Worm (Caenorhabditis elegans) whole organism, L3 larva: ENCODE measurements around the gene Y32F6A.5.

Source experiments
- R02D3.7 ChIP-seq: fragments of 150-350 bp; optimal IDR thresholded peaks from 2 replicates; lab custom pipeline; 2014; ENCODE audit warnings: missing biosample characterization, missing genetic modification characterization
- ama-1 ChIP-seq: fragments of 150-350 bp; optimal IDR thresholded peaks from 2 replicates; lab custom pipeline; 2018
- ceh-16 ChIP-seq: sonication (generic microtip); optimal IDR thresholded peaks from 2 replicates; lab custom pipeline; 2017; ENCODE audit warnings: missing biosample characterization, missing genetic modification characterization
- ceh-28 ChIP-seq: fragments of 150-350 bp; optimal IDR thresholded peaks from 2 replicates; lab custom pipeline; 2014; ENCODE audit warnings: missing biosample characterization, missing genetic modification reagents, missing genetic modification characterization
- ceh-82 ChIP-seq: fragments of 150-350 bp; optimal IDR thresholded peaks from 2 replicates; lab custom pipeline; 2014; ENCODE audit warnings: missing biosample characterization, missing genetic modification characterization
- ceh-9 ChIP-seq: sonication (generic microtip); optimal IDR thresholded peaks from 2 replicates; lab custom pipeline; 2018; ENCODE audit warnings: missing biosample characterization, missing genetic modification characterization
- daf-12 ChIP-seq: fragments of 150-350 bp; optimal IDR thresholded peaks from 2 replicates; lab custom pipeline; 2014; ENCODE audit warnings: missing biosample characterization, missing genetic modification reagents, missing genetic modification characterization
- egl-27 ChIP-seq: sonication (generic microtip); optimal IDR thresholded peaks from 4 replicates; lab custom pipeline; 2017; ENCODE audit warnings: missing biosample characterization, missing genetic modification reagents, missing genetic modification characterization
- egl-5 ChIP-seq: fragments of 150-350 bp; optimal IDR thresholded peaks from 2 replicates; lab custom pipeline; 2017; ENCODE audit warnings: missing biosample characterization, missing genetic modification reagents, missing genetic modification characterization, inconsistent platforms
- elt-1 ChIP-seq: fragments of 150-350 bp; optimal IDR thresholded peaks from 2 replicates; lab custom pipeline; 2014; ENCODE audit warnings: missing biosample characterization, missing genetic modification characterization
- elt-2 ChIP-seq: sonication (generic microtip); optimal IDR thresholded peaks from 2 replicates; lab custom pipeline; 2016; ENCODE audit warnings: missing genetic modification reagents, mild to moderate bottlenecking, missing genetic modification characterization, missing compliant biosample characterization
- elt-3 ChIP-seq, 3 experiments: fragments of 150-350 bp in 1 of 3; sonication (generic microtip) in 2 of 3; optimal IDR thresholded peaks; 2 replicates in 2 of 3; 4 replicates in 1 of 3; lab custom pipeline; 2014 to 2017; ENCODE audit warnings: missing biosample characterization in 3 of 3, missing genetic modification characterization in 3 of 3
- fkh-10 ChIP-seq: sonication (generic microtip); optimal IDR thresholded peaks from 2 replicates; lab custom pipeline; 2017; ENCODE audit warnings: missing biosample characterization, missing genetic modification reagents, missing genetic modification characterization
- fkh-2 ChIP-seq: fragments of 150-350 bp; optimal IDR thresholded peaks from 2 replicates; lab custom pipeline; 2014; ENCODE audit warnings: missing biosample characterization, missing genetic modification reagents, missing genetic modification characterization
- lin-15B ChIP-seq: fragments of 150-350 bp; optimal IDR thresholded peaks from 2 replicates; lab custom pipeline; 2014; ENCODE audit warnings: missing biosample characterization, missing genetic modification characterization
- lin-39 ChIP-seq: fragments of 150-350 bp; optimal IDR thresholded peaks from 2 replicates; lab custom pipeline; 2018; ENCODE audit warnings: missing biosample characterization, missing genetic modification reagents, missing genetic modification characterization
- lsy-12 ChIP-seq: sonication (generic microtip); optimal IDR thresholded peaks from 2 replicates; lab custom pipeline; 2016; ENCODE audit warnings: mild to moderate bottlenecking, missing genetic modification characterization, missing compliant biosample characterization
- mdl-1 ChIP-seq: fragments of 150-350 bp; optimal IDR thresholded peaks from 2 replicates; lab custom pipeline; 2014; ENCODE audit warnings: missing biosample characterization, missing genetic modification characterization
- nfya-1 ChIP-seq: sonication (generic microtip); optimal IDR thresholded peaks from 2 replicates; lab custom pipeline; 2017; ENCODE audit warnings: missing genetic modification characterization, mild to moderate bottlenecking, missing compliant biosample characterization, antibody characterized with exemption, moderate library complexity; ENCODE audit not compliant: insufficient read depth
- nhr-11 ChIP-seq: fragments of 150-350 bp; optimal IDR thresholded peaks from 2 replicates; lab custom pipeline; 2014; ENCODE audit warnings: missing biosample characterization, missing genetic modification characterization
- nhr-12 ChIP-seq: fragments of 150-350 bp; optimal IDR thresholded peaks from 2 replicates; lab custom pipeline; 2014; ENCODE audit warnings: missing biosample characterization, missing genetic modification characterization
- nhr-23 ChIP-seq: fragments of 150-350 bp; optimal IDR thresholded peaks from 2 replicates; lab custom pipeline; 2014; ENCODE audit warnings: missing biosample characterization, missing genetic modification reagents, missing genetic modification characterization
- nhr-28 ChIP-seq: fragments of 150-350 bp; optimal IDR thresholded peaks from 2 replicates; lab custom pipeline; 2014; ENCODE audit warnings: missing biosample characterization, missing genetic modification characterization
- nhr-43 ChIP-seq: sonication (generic microtip); optimal IDR thresholded peaks from 2 replicates; lab custom pipeline; 2016; ENCODE audit warnings: mild to moderate bottlenecking, missing genetic modification characterization, missing compliant biosample characterization; ENCODE audit not compliant: poor library complexity, severe bottlenecking
- nhr-76 ChIP-seq: fragments of 150-350 bp; sonication (generic microtip); optimal IDR thresholded peaks from 5 replicates; lab custom pipeline; 2014; ENCODE audit warnings: missing biosample characterization, missing genetic modification characterization
- nhr-77 ChIP-seq: fragments of 150-350 bp; optimal IDR thresholded peaks from 2 replicates; lab custom pipeline; 2014; ENCODE audit warnings: missing biosample characterization, missing genetic modification characterization
- sea-2 ChIP-seq: fragments of 150-350 bp; sonication (generic microtip); optimal IDR thresholded peaks from 4 replicates; lab custom pipeline; 2014; ENCODE audit warnings: missing biosample characterization, missing genetic modification reagents, missing genetic modification characterization
- skn-1 ChIP-seq: fragments of 150-350 bp; optimal IDR thresholded peaks from 2 replicates; lab custom pipeline; 2014; ENCODE audit warnings: missing biosample characterization, missing genetic modification characterization
- snpc-4 ChIP-seq: fragments of 150-350 bp; optimal IDR thresholded peaks from 2 replicates; lab custom pipeline; 2014; ENCODE audit warnings: missing biosample characterization, missing genetic modification characterization
- unc-39 ChIP-seq: sonication (generic microtip); optimal IDR thresholded peaks from 4 replicates; lab custom pipeline; 2017; ENCODE audit warnings: missing biosample characterization, missing genetic modification characterization
- ztf-4 ChIP-seq: fragments of 150-350 bp; optimal IDR thresholded peaks from 2 replicates; lab custom pipeline; 2014; ENCODE audit warnings: missing biosample characterization, missing genetic modification characterization

The Y32F6A.5 gene

DNA sequence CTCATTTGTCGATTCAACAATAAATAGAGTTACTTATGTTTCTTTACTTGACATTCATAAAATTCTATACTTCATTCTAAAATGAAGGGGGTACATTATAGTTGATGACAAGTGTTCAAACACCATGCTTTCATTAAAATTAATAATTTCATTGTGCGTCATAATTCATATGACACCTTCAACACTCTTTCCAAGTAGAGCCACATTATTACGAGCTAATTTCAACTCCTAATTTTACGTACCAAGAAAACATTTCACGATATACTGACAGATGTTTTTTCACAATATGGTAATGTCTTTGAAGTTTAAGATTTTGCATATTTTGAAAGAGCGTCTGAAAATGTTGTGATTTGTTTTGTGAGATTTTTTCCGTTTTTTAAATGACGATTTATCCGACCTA, 12.1 kb upstream of the Y32F6A.5 start:
- TF ChIP-seq lsy-12 (tag; lab: Kevin White, UChicago) = no peak
- no peak for TF ChIP-seq nhr-12 (tag; lab: Kevin White, UChicago)
- no peak for TF ChIP-seq nhr-76
- TF ChIP-seq ztf-4 (tag; lab: Kevin White, UChicago) = no peak
- no peak for TF ChIP-seq egl-27
- no peak for TF ChIP-seq egl-5 (tag; lab: Kevin White, UChicago)
- TF ChIP-seq nhr-23 (tag; lab: Kevin White, UChicago) = no peak
- TF ChIP-seq fkh-2 (tag; lab: Kevin White, UChicago) = no peak
- no peak for TF ChIP-seq elt-2 (tag; lab: Kevin White, UChicago)
- TF ChIP-seq unc-39 (tag; lab: Kevin White, UChicago) = no peak
- TF ChIP-seq daf-12 (tag; lab: Kevin White, UChicago) = no peak

DNA sequence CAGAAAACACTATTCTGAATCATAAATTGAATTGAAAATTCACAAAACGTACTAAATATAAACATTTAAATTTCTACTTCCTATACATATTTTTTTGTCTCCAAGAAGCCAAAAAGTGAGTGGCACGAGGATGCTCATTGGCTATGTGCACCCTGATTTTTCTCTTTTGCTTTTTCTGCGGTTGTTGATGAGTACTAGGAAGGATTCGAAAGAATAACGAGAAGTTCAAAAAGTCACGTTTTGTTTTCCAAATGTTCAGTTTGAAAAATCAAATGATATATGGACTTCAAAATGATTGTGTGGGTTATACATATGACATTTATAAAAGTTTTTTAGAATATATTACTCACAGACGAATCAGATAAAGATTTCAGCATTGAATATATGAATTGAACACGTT, 11.3 kb upstream of the Y32F6A.5 start:
- TF ChIP-seq ceh-9 (no peak), lin-39 (tag; lab: Kevin White, UChicago) (peak; percentile 26), mdl-1 (tag; lab: Kevin White, UChicago) (no peak), nfya-1 (tag; lab: Kevin White, UChicago) (peak; percentile 39), fkh-2 (tag; lab: Kevin White, UChicago) (no peak), ama-1 (lab: Kevin White, UChicago) (peak; percentile 1), egl-5 (tag; lab: Kevin White, UChicago) (no peak), nhr-43 (tag; lab: Kevin White, UChicago) (peak; percentile 14), ceh-82 (tag; lab: Kevin White, UChicago) (no peak)

DNA sequence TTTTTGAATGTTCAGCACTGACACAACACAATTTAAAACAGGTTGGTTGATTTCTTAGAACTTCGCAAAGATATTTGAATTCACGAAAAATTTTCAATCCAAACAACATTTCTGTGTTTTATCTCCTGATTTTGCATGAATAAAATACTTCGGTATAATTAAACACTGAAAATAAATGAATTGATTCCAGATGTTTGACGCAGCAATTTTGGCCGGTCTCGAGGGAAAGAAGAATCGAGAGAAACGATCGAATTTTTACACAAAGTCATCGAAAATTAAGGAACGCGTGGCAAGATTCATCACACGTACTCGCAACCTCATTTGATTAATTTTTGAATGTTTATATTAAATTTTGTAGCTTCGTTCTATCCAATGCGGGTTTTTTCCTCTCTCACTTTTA, 10.8 kb upstream of the Y32F6A.5 start:
- no peak for TF ChIP-seq snpc-4 (tag; lab: Kevin White, UChicago)

ce11 chrV:10463276-10463675, 9.9 kb upstream of the Y32F6A.5 start, which contains the start of gene F22E12.3:
Gene F22E12.3 (minus strand): TSS chrV:10463376.
- TF ChIP-seq elt-1 = no peak
- no peak for TF ChIP-seq daf-12 (tag; lab: Kevin White, UChicago)
- TF ChIP-seq ama-1 (lab: Kevin White, UChicago) = peak; percentile 10
- TF ChIP-seq, all 47 proteins: peak for 1

- TF ChIP-seq nhr-11 (tag; lab: Kevin White, UChicago) (no peak), R02D3.7 (tag; lab: Kevin White, UChicago) (no peak), nhr-43 (tag; lab: Kevin White, UChicago) (no peak), ceh-9 (no peak), ceh-28 (no peak), nhr-28 (no peak), ceh-16 (no peak)
Observed at ce11 chrV:10462066-10462465, 8.7 kb upstream of the Y32F6A.5 start, which contains the start of gene chw-1. Gene chw-1 (plus strand): TSS chrV:10462282.

ce11 chrV:10460685-10461084, 7.3 kb upstream of the Y32F6A.5 start:
- TF ChIP-seq nhr-77 (tag; lab: Kevin White, UChicago) = no peak
- TF ChIP-seq nhr-43 (tag; lab: Kevin White, UChicago) = peak; percentile 34
- TF ChIP-seq elt-3 (tag; optimal IDR thresholded peaks at IDR 0.05; lab: Kevin White, UChicago) = peak in 1 of 3 experiments; percentile 9
- no peak for TF ChIP-seq nhr-28
- TF ChIP-seq sea-2 (GFP tag; lab: Kevin White, UChicago) = no peak
- TF ChIP-seq mdl-1 (tag; lab: Kevin White, UChicago) = no peak
- no peak for TF ChIP-seq unc-39 (tag; lab: Kevin White, UChicago)
- TF ChIP-seq egl-27 = no peak

DNA sequence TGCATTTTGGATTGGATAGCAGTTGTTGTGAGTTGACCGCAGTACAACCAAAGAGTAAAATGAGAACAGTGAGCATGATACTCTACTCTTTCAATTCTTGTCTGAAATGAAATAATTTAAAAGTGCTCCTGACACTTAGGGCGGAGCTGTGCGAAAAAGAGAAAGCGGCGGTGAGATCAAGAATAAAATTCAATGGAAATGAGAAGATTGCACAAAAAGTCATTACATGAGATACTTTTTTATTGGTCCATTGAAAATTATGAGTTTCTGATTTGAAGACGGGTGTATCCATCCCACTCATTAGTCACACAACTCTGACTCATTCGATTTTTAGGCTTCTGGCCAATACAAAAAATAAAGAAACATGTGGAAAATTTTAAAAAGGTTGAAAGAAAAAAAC, 3.8 kb upstream of the Y32F6A.5 start, which contains the start of gene F22E12.1:
TSS of gene F22E12.1 (minus strand) at position 101 of the 400 bp plus-strand sequence.
- TF ChIP-seq ama-1 (lab: Kevin White, UChicago) (no peak), snpc-4 (tag; lab: Kevin White, UChicago) (no peak), mdl-1 (tag; lab: Kevin White, UChicago) (no peak), lin-39 (tag; lab: Kevin White, UChicago) (no peak), nhr-23 (tag; lab: Kevin White, UChicago) (no peak), unc-39 (tag; lab: Kevin White, UChicago) (no peak), lin-15B (tag; lab: Kevin White, UChicago) (no peak), nhr-12 (tag; lab: Kevin White, UChicago) (no peak), fkh-10 (GFP tag; lab: Kevin White, UChicago) (no peak), skn-1 (tag; lab: Kevin White, UChicago) (no peak), R02D3.7 (tag; lab: Kevin White, UChicago) (no peak), egl-5 (tag; lab: Kevin White, UChicago) (no peak), nfya-1 (tag; lab: Kevin White, UChicago) (no peak)
